Fruit fly (Drosophila melanogaster): ENCODE measurements around the gene mRpS31.
A peak's percentile ranks its signal among the peaks of the same experiment; 100 is the strongest.

mRpS31 gene

dm6 chr3L:16042080-16042344 is 37.0 kb downstream of the mRpS31 start:
- TF ChIP-seq CG9705 (GFP tag; optimal IDR thresholded peaks at IDR 0.05): no peak
- TF ChIP-seq woc (GFP tag; optimal IDR thresholded peaks at IDR 0.05): no peak
- TF ChIP-seq jim (GFP tag; optimal IDR thresholded peaks at IDR 0.05): no peak
- no peak for TF ChIP-seq psq (GFP tag; optimal IDR thresholded peaks at IDR 0.05)
- TF ChIP-seq rgr (GFP tag; optimal IDR thresholded peaks at IDR 0.05): no peak
- TF ChIP-seq Mio (GFP tag; optimal IDR thresholded peaks at IDR 0.05): no peak
- no peak for TF ChIP-seq HLH106 (tag; optimal IDR thresholded peaks at IDR 0.05)
- no peak for TF ChIP-seq br (GFP tag; optimal IDR thresholded peaks at IDR 0.05)
- TF ChIP-seq tai (GFP tag; optimal IDR thresholded peaks at IDR 0.05): no peak
- TF ChIP-seq ey (GFP tag; optimal IDR thresholded peaks at IDR 0.05): no peak
- no peak for TF ChIP-seq Hnf4 (GFP tag; optimal IDR thresholded peaks at IDR 0.05)
- no peak for TF ChIP-seq Dfd (GFP tag; optimal IDR thresholded peaks at IDR 0.05)
- TF ChIP-seq Vsx2 (GFP tag; optimal IDR thresholded peaks at IDR 0.05; ENCODE audit: partially characterized antibody): no peak
- TF ChIP-seq pan (optimal IDR thresholded peaks at IDR 0.05): no peak
- TF ChIP-seq Sp1 (GFP tag; optimal IDR thresholded peaks at IDR 0.05): no peak
- TF ChIP-seq foxo (GFP tag; optimal IDR thresholded peaks at IDR 0.05): no peak
- TF ChIP-seq GATAd (GFP tag; optimal IDR thresholded peaks at IDR 0.05): no peak
- TF ChIP-seq OdsH (GFP tag; optimal IDR thresholded peaks at IDR 0.05): no peak
- no peak for TF ChIP-seq usp (GFP tag; optimal IDR thresholded peaks at IDR 0.05)

DNA sequence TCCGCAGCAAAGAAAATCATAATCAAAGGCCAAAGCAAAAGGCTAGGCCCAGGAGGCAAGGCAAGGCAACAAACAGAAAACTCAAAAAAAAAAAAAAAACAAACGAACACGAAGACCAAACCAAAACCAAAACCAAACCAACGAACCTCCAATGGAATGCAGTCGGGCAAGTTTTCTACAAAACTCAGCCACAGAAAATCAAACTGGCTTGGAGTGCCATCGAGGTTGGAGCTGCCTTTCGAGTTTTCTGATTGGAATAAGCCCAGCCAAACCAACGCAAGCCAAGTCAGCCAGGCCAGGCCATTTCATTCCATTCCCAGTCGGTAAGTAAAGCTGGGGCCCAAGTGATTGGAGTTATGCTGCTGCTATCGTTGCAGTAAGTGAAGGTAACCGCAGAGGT is 37.6 kb downstream of the mRpS31 start:
- TF ChIP-seq Jra (GFP tag; optimal IDR thresholded peaks at IDR 0.05): no peak
- no peak for TF ChIP-seq Dif (GFP tag; optimal IDR thresholded peaks at IDR 0.05; ENCODE audit: partially characterized antibody)
- TF ChIP-seq Dfd (GFP tag; optimal IDR thresholded peaks at IDR 0.05): no peak
- TF ChIP-seq fru (GFP tag; optimal IDR thresholded peaks at IDR 0.05): peak; percentile 35
- TF ChIP-seq Vsx2 (GFP tag; optimal IDR thresholded peaks at IDR 0.05; ENCODE audit: partially characterized antibody): no peak
- peak; percentile 25 for TF ChIP-seq CrebA (GFP tag; optimal IDR thresholded peaks at IDR 0.05; ENCODE audit: borderline replicate concordance)
- no peak for TF ChIP-seq ey (GFP tag; optimal IDR thresholded peaks at IDR 0.05)
- peak in 1 of 2 experiments; percentile 3 for TF ChIP-seq dl (GFP tag; optimal IDR thresholded peaks at IDR 0.05; ENCODE audit: insufficient read depth in 1 of 2, partially characterized antibody in 2 of 2)
- TF ChIP-seq Hr83 (GFP tag; optimal IDR thresholded peaks at IDR 0.05; ENCODE audit: poor library complexity, severe bottlenecking): peak; percentile 35
- no peak for TF ChIP-seq Sp1 (GFP tag; optimal IDR thresholded peaks at IDR 0.05)
- TF ChIP-seq Rel (GFP tag; optimal IDR thresholded peaks at IDR 0.05): no peak
- no peak for TF ChIP-seq Rel (tag; optimal IDR thresholded peaks at IDR 0.05)
- TF ChIP-seq dsf (GFP tag; optimal IDR thresholded peaks at IDR 0.05; ENCODE audit: borderline replicate concordance): no peak

DNA sequence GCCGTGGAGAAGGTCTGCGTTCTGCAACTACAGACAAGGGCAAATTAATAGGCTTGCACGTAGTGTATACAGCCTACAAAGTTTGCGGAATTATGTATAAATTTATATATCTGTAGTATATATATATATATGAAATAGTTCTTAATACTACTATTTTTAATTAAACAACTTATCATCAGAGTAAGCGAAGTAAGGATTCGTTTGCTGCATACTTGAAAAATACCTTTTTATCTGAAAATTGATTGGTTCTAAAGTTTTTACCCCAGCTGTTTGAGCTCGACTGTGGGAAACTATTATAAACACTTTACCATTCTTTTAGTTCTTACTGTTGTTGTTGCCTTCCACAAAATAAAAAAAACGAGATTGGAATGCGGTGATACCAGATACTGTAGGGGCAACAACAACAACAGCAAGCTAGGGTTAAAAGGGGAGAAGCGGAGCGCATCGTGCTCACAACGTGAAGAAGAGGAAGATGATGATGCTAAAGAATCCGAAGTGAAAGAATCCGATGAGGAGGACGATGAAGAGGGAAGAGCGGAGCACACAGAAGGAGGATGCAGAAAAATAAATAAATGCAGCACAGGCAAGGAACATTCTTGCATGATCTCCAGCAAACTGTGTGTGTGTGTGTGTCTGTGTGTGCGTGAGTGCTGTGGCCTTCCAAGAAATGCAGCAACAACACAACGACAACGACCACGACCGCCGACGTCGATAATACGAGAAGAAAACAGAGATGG is 38.2 kb downstream of the mRpS31 start:
- TF ChIP-seq dl (GFP tag; optimal IDR thresholded peaks at IDR 0.05; ENCODE audit: insufficient read depth in 1 of 2, partially characterized antibody in 2 of 2) (peak in 1 of 2 experiments; percentile 17), rgr (GFP tag; optimal IDR thresholded peaks at IDR 0.05) (peak; percentile 64), N (GFP tag; optimal IDR thresholded peaks at IDR 0.05) (no peak), Hr78 (GFP tag; optimal IDR thresholded peaks at IDR 0.05) (no peak), GATAd (GFP tag; optimal IDR thresholded peaks at IDR 0.05) (no peak), sv (GFP tag; optimal IDR thresholded peaks at IDR 0.05) (no peak), dmrt93B (GFP tag; optimal IDR thresholded peaks at IDR 0.05) (peak; percentile 78), Dif (GFP tag; optimal IDR thresholded peaks at IDR 0.05; ENCODE audit: partially characterized antibody) (peak; percentile 17), ey (GFP tag; optimal IDR thresholded peaks at IDR 0.05) (peak; percentile 33), sage (GFP tag; optimal IDR thresholded peaks at IDR 0.05) (no peak), jim (GFP tag; optimal IDR thresholded peaks at IDR 0.05) (no peak), br (GFP tag; optimal IDR thresholded peaks at IDR 0.05) (no peak), Vsx2 (GFP tag; optimal IDR thresholded peaks at IDR 0.05; ENCODE audit: partially characterized antibody) (peak; percentile 57), CG9705 (GFP tag; optimal IDR thresholded peaks at IDR 0.05) (peak; percentile 70), woc (GFP tag; optimal IDR thresholded peaks at IDR 0.05) (peak; percentile 28), fru (GFP tag; optimal IDR thresholded peaks at IDR 0.05) (peak; percentile 74), CG32264 (GFP tag; optimal IDR thresholded peaks at IDR 0.05) (no peak), usp (GFP tag; optimal IDR thresholded peaks at IDR 0.05) (no peak), dsf (GFP tag; optimal IDR thresholded peaks at IDR 0.05; ENCODE audit: borderline replicate concordance) (no peak), Sp1 (GFP tag; optimal IDR thresholded peaks at IDR 0.05) (peak; percentile 90), Dfd (GFP tag; optimal IDR thresholded peaks at IDR 0.05) (peak; percentile 62), lola (GFP tag; optimal IDR thresholded peaks at IDR 0.05) (no peak), Myc (optimal IDR thresholded peaks at IDR 0.05) (no peak), Mio (GFP tag; optimal IDR thresholded peaks at IDR 0.05) (no peak), tai (GFP tag; optimal IDR thresholded peaks at IDR 0.05) (peak; percentile 10), OdsH (GFP tag; optimal IDR thresholded peaks at IDR 0.05) (peak; percentile 60), Jra (GFP tag; optimal IDR thresholded peaks at IDR 0.05) (peak; percentile 1), pan (optimal IDR thresholded peaks at IDR 0.05) (no peak), CrebA (GFP tag; optimal IDR thresholded peaks at IDR 0.05; ENCODE audit: borderline replicate concordance) (no peak), Rel (GFP tag; optimal IDR thresholded peaks at IDR 0.05) (no peak), Rel (tag; optimal IDR thresholded peaks at IDR 0.05) (peak; percentile 23), foxo (GFP tag; optimal IDR thresholded peaks at IDR 0.05) (peak in 1 of 2 experiments; percentile 72), psq (GFP tag; optimal IDR thresholded peaks at IDR 0.05) (peak; percentile 92), Hr83 (GFP tag; optimal IDR thresholded peaks at IDR 0.05; ENCODE audit: poor library complexity, severe bottlenecking) (no peak), Hnf4 (GFP tag; optimal IDR thresholded peaks at IDR 0.05) (peak; percentile 22), brk (GFP tag; optimal IDR thresholded peaks at IDR 0.05) (no peak), h (GFP tag; optimal IDR thresholded peaks at IDR 0.05) (peak; percentile 47), Abd-B (GFP tag; optimal IDR thresholded peaks at IDR 0.05) (no peak), HLH106 (tag; optimal IDR thresholded peaks at IDR 0.05) (peak; percentile 86)

All from whole organism, wandering third instar larva.